Worm (Caenorhabditis elegans) whole organism, young adult: ENCODE results near the gene Y39B6A.30.
A peak's percentile ranks its signal among the peaks of the same experiment; 100 is the strongest.

Source experiments
- B0019.2 ChIP-seq: fragments of 200-800 bp; sonication (Bioruptor generic); conservative IDR thresholded peaks from 2 replicates; pipeline ENCODE4 v1.3.6; 2022; ENCODE audit warnings: missing genetic modification reagents, missing genetic modification characterization, missing compliant biosample characterization
- B0035.1 ChIP-seq: sonication (generic microtip); optimal IDR thresholded peaks from 2 replicates; lab custom pipeline; 2016; ENCODE audit warnings: missing genetic modification characterization, mild to moderate bottlenecking, missing compliant biosample characterization, missing genotype, missing genetic modification reagents
- B0261.1 ChIP-seq: sonication (generic microtip); optimal IDR thresholded peaks from 2 replicates; lab custom pipeline; 2016; ENCODE audit warnings: mild to moderate bottlenecking, missing genetic modification characterization, moderate library complexity, missing compliant biosample characterization
- B0336.3 ChIP-seq: fragments of 200-800 bp; sonication (Bioruptor generic); IDR thresholded peaks from 2 replicates; pipeline ENCODE4 v1.3.6; 2022; ENCODE audit warnings: missing genetic modification characterization, missing compliant biosample characterization
- D2030.7 ChIP-seq: fragments of 200-800 bp; sonication (Bioruptor generic); IDR thresholded peaks from 2 replicates; pipeline ENCODE4 v1.3.6; 2022; ENCODE audit warnings: missing genetic modification reagents, missing genetic modification characterization, missing compliant biosample characterization
- F23B12.7 ChIP-seq: sonication (generic microtip); optimal IDR thresholded peaks from 2 replicates; lab custom pipeline; 2017; ENCODE audit warnings: missing genetic modification characterization, mild to moderate bottlenecking, missing compliant biosample characterization, antibody characterized with exemption, moderate library complexity; ENCODE audit not compliant: insufficient read depth
- F37B4.10 ChIP-seq: fragments of 200-800 bp; sonication (Bioruptor generic); IDR thresholded peaks from 2 replicates; pipeline ENCODE4 v1.3.6; 2022; ENCODE audit warnings: missing genetic modification characterization, missing compliant biosample characterization
- Y67H2A.10 ChIP-seq: fragments of 200-800 bp; sonication (Bioruptor generic); conservative IDR thresholded peaks from 2 replicates; pipeline ENCODE4 v1.3.6; 2022; ENCODE audit warnings: missing genetic modification reagents, missing genetic modification characterization, missing compliant biosample characterization
- atf-7 ChIP-seq: sonication (generic microtip); optimal IDR thresholded peaks from 2 replicates; lab custom pipeline; 2017; ENCODE audit warnings: mild to moderate bottlenecking, missing genetic modification characterization, missing compliant biosample characterization
- cebp-1 ChIP-seq, 2 experiments: fragments of 200-800 bp in 1 of 2; sonication (Bioruptor generic) in 1 of 2; sonication (generic microtip) in 1 of 2; IDR thresholded peaks in 1 of 2; optimal IDR thresholded peaks in 1 of 2; 2 replicates each; pipeline versions ENCODE4 v1.3.6 to Lab custom; 2017 to 2022; ENCODE audit warnings: missing compliant biosample characterization in 2 of 2, missing genetic modification characterization in 2 of 2, mild to moderate bottlenecking in 1 of 2, missing genetic modification reagents in 1 of 2, moderate library complexity in 1 of 2
- cebp-2 ChIP-seq: fragments of 200-800 bp; sonication (Bioruptor generic); IDR thresholded peaks from 2 replicates; pipeline ENCODE4 v1.3.6; 2022; ENCODE audit warnings: missing genetic modification characterization, missing compliant biosample characterization
- ceh-27 ChIP-seq: fragments of 200-800 bp; sonication (Bioruptor generic); optimal IDR thresholded peaks from 2 replicates; lab custom pipeline; 2018; ENCODE audit warnings: mild to moderate bottlenecking, missing genetic modification characterization, moderate library complexity, missing compliant biosample characterization
- dpl-1 ChIP-seq: fragments of 150-350 bp; optimal IDR thresholded peaks from 2 replicates; lab custom pipeline; 2014; ENCODE audit warnings: missing biosample characterization, missing genetic modification reagents, missing genetic modification characterization
- egl-18 ChIP-seq: fragments of 200-800 bp; sonication (Bioruptor generic); IDR thresholded peaks from 2 replicates; pipeline ENCODE4 v1.3.6; 2022; ENCODE audit warnings: missing genetic modification reagents, missing genetic modification characterization, missing compliant biosample characterization
- egrh-3 ChIP-seq: fragments of 200-800 bp; sonication (Bioruptor generic); IDR thresholded peaks from 2 replicates; pipeline ENCODE4 v1.3.6; 2022; ENCODE audit warnings: missing genetic modification reagents, missing genetic modification characterization, missing compliant biosample characterization
- ets-4 ChIP-seq: fragments of 200-800 bp; sonication (Bioruptor generic); optimal IDR thresholded peaks from 2 replicates; lab custom pipeline; 2018; ENCODE audit warnings: mild to moderate bottlenecking, missing genetic modification characterization, missing compliant biosample characterization
- fkh-3 ChIP-seq: sonication (generic microtip); optimal IDR thresholded peaks from 2 replicates; lab custom pipeline; 2016; ENCODE audit warnings: mild to moderate bottlenecking, missing genetic modification characterization, missing compliant biosample characterization
- let-607 ChIP-seq, 2 experiments: fragments of 200-800 bp in 1 of 2; sonication (Bioruptor generic) in 1 of 2; sonication (generic microtip) in 1 of 2; optimal IDR thresholded peaks; 2 replicates each; lab custom pipeline; 2016 to 2018; ENCODE audit warnings: mild to moderate bottlenecking in 2 of 2, missing compliant biosample characterization in 2 of 2, missing genetic modification characterization in 2 of 2, moderate library complexity in 2 of 2, missing genotype in 1 of 2
- lin-40 ChIP-seq: sonication (generic microtip); optimal IDR thresholded peaks from 2 replicates; lab custom pipeline; 2016; ENCODE audit warnings: missing genetic modification characterization, mild to moderate bottlenecking, missing compliant biosample characterization, missing genotype, missing genetic modification reagents
- lin-54 ChIP-seq: fragments of 200-800 bp; sonication (Bioruptor generic); optimal IDR thresholded peaks from 2 replicates; lab custom pipeline; 2018; ENCODE audit warnings: mild to moderate bottlenecking, missing genetic modification characterization, missing compliant biosample characterization
- madf-10 ChIP-seq: sonication (generic microtip); optimal IDR thresholded peaks from 2 replicates; lab custom pipeline; 2016; ENCODE audit warnings: mild to moderate bottlenecking, missing genetic modification characterization, missing compliant biosample characterization
- mcd-1 ChIP-seq: fragments of 200-800 bp; sonication (Bioruptor generic); IDR thresholded peaks from 2 replicates; pipeline ENCODE4 v1.3.6; 2022; ENCODE audit warnings: missing genetic modification reagents, missing genetic modification characterization, missing compliant biosample characterization
- mel-28 ChIP-seq: sonication (generic microtip); optimal IDR thresholded peaks from 2 replicates; lab custom pipeline; 2016; ENCODE audit warnings: borderline replicate concordance, mild to moderate bottlenecking, missing genetic modification characterization, missing compliant biosample characterization
- mes-4 ChIP-seq: sonication (generic microtip); optimal IDR thresholded peaks from 2 replicates; lab custom pipeline; 2016; ENCODE audit warnings: missing genotype, missing genetic modification characterization, missing compliant biosample characterization
- nfya-1 ChIP-seq: sonication (generic microtip); optimal IDR thresholded peaks from 2 replicates; lab custom pipeline; 2017; ENCODE audit warnings: antibody characterized with exemption, missing compliant biosample characterization, missing genetic modification characterization, borderline replicate concordance; ENCODE audit not compliant: insufficient read depth
- nfyb-1 ChIP-seq: fragments of 200-800 bp; sonication (Bioruptor generic); IDR thresholded peaks from 2 replicates; pipeline ENCODE4 v1.3.6; 2022; ENCODE audit warnings: missing genetic modification reagents, missing genetic modification characterization, missing compliant biosample characterization
- nhr-120 ChIP-seq: fragments of 200-800 bp; sonication (Bioruptor generic); IDR thresholded peaks from 2 replicates; pipeline ENCODE4 v1.3.6; 2022; ENCODE audit warnings: missing genetic modification characterization, missing compliant biosample characterization
- nhr-27 ChIP-seq: fragments of 200-800 bp; sonication (Bioruptor generic); optimal IDR thresholded peaks from 2 replicates; lab custom pipeline; 2018; ENCODE audit warnings: mild to moderate bottlenecking, missing genetic modification characterization, moderate library complexity, missing compliant biosample characterization
- nhr-80 ChIP-seq: sonication (generic microtip); optimal IDR thresholded peaks from 2 replicates; lab custom pipeline; 2016; ENCODE audit warnings: missing genetic modification characterization, missing compliant biosample characterization
- rpc-1 ChIP-seq, 2 experiments: fragments of 150-350 bp in 1 of 2; sonication (generic microtip) in 1 of 2; optimal IDR thresholded peaks; 2 replicates each; lab custom pipeline; 2014 to 2018; ENCODE audit warnings: missing biosample characterization in 1 of 2, missing genetic modification characterization in 1 of 2, missing genetic modification reagents in 1 of 2, missing genotype in 1 of 2
- snpc-1.1 ChIP-seq: sonication (generic microtip); optimal IDR thresholded peaks from 2 replicates; lab custom pipeline; 2017; ENCODE audit warnings: missing genetic modification characterization, mild to moderate bottlenecking, missing compliant biosample characterization, antibody characterized with exemption, moderate library complexity, missing genotype, missing genetic modification reagents; ENCODE audit not compliant: insufficient read depth
- somi-1 ChIP-seq: fragments of 200-800 bp; sonication (Bioruptor generic); optimal IDR thresholded peaks from 2 replicates; lab custom pipeline; 2018; ENCODE audit warnings: mild to moderate bottlenecking, missing genetic modification characterization, missing compliant biosample characterization
- tbp1 ChIP-seq: fragments of 200-800 bp; sonication (Bioruptor generic); optimal IDR thresholded peaks from 2 replicates; lab custom pipeline; 2018; ENCODE audit warnings: mild to moderate bottlenecking, missing genetic modification characterization, missing compliant biosample characterization
- tlf-1 ChIP-seq: fragments of 200-800 bp; sonication (Bioruptor generic); optimal IDR thresholded peaks from 2 replicates; lab custom pipeline; 2018; ENCODE audit warnings: mild to moderate bottlenecking, missing genetic modification characterization, missing compliant biosample characterization
- unc-62 ChIP-seq: fragments of 150-350 bp; optimal IDR thresholded peaks from 2 replicates; lab custom pipeline; 2014; ENCODE audit warnings: missing biosample characterization, missing genetic modification reagents, missing genetic modification characterization
- ztf-18 ChIP-seq: sonication (generic microtip); optimal IDR thresholded peaks from 2 replicates; lab custom pipeline; 2016; ENCODE audit warnings: missing genotype, mild to moderate bottlenecking, missing genetic modification characterization, missing compliant biosample characterization
- ztf-22 ChIP-seq: fragments of 200-800 bp; sonication (Bioruptor generic); optimal IDR thresholded peaks from 2 replicates; lab custom pipeline; 2018; ENCODE audit warnings: mild to moderate bottlenecking, missing genetic modification characterization, moderate library complexity, missing compliant biosample characterization

Gene Y39B6A.30

ce11 chrV:19053281-19053680 lies 38.9 kb downstream of the Y39B6A.30 start (continued):
- peak in 1 of 2 experiments; percentile 50 for TF ChIP-seq let-607 (tag; optimal IDR thresholded peaks at IDR 0.05; lab: Kevin White, UChicago)
- TF ChIP-seq nhr-120 = no peak
- TF ChIP-seq cebp-1 (GFP tag; IDR thresholded peaks at IDR 0.05; lab: Robert Waterston, UW) = no peak
- TF ChIP-seq cebp-1 (tag; optimal IDR thresholded peaks at IDR 0.05; lab: Kevin White, UChicago) = peak; percentile 19
- no peak for TF ChIP-seq mel-28 (tag; lab: Kevin White, UChicago)
- TF ChIP-seq D2030.7 = no peak
- TF ChIP-seq B0336.3 = peak; percentile 40; the same call in 1 of the 2 replicates
- no peak for TF ChIP-seq madf-10 (tag; lab: Kevin White, UChicago)
- peak; percentile 74 for TF ChIP-seq nhr-80
- TF ChIP-seq nhr-27 = no peak
- no peak for TF ChIP-seq fkh-3 (tag; lab: Kevin White, UChicago)
- TF ChIP-seq tlf-1 (GFP tag; lab: Kevin White, UChicago) = peak; percentile 25
- TF ChIP-seq lin-54 = no peak
- TF ChIP-seq lin-40 (tag; lab: Kevin White, UChicago) = no peak
- peak; percentile 34 for TF ChIP-seq ztf-22 (GFP tag; lab: Kevin White, UChicago)

ce11 chrV:19057602-19058001 lies 43.2 kb downstream of the Y39B6A.30 start:
- TF ChIP-seq nfya-1 (tag; lab: Kevin White, UChicago) = no peak
- TF ChIP-seq egrh-3 (GFP tag; lab: Robert Waterston, UW) = no peak
- TF ChIP-seq B0019.2 (GFP tag; lab: Robert Waterston, UW) = no peak
- TF ChIP-seq atf-7 (tag; lab: Kevin White, UChicago) = no peak
- no peak for TF ChIP-seq snpc-1.1 (tag; lab: Kevin White, UChicago)
- TF ChIP-seq lin-40 (tag; lab: Kevin White, UChicago) = no peak
- no peak for TF ChIP-seq ets-4
- TF ChIP-seq egl-18 (GFP tag; lab: Robert Waterston, UW) = no peak
- TF ChIP-seq cebp-2 (GFP tag; lab: Robert Waterston, UW) = no peak
- TF ChIP-seq B0035.1 = no peak
- TF ChIP-seq Y67H2A.10 (GFP tag; lab: Robert Waterston, UW) = no peak
- no peak for TF ChIP-seq F23B12.7 (tag; lab: Kevin White, UChicago)
- no peak for TF ChIP-seq mes-4 (tag; lab: Kevin White, UChicago)
- TF ChIP-seq unc-62 (GFP tag; lab: Kevin White, UChicago) = no peak
- TF ChIP-seq mcd-1 (GFP tag; lab: Robert Waterston, UW) = no peak
- no peak for TF ChIP-seq somi-1 (GFP tag; lab: Kevin White, UChicago)
- TF ChIP-seq ztf-18 (tag; lab: Kevin White, UChicago) = no peak
- TF ChIP-seq ceh-27 (GFP tag; lab: Kevin White, UChicago) = no peak
- TF ChIP-seq, all 124 proteins: peak for 0

ce11 chrV:19058086-19058485 lies 43.7 kb downstream of the Y39B6A.30 start:
- TF ChIP-seq F37B4.10 (GFP tag; lab: Robert Waterston, UW) (no peak), rpc-1 (optimal IDR thresholded peaks at IDR 0.05; lab: Kevin White, UChicago) (peak; percentile 32), rpc-1 (tag; optimal IDR thresholded peaks at IDR 0.05; lab: Kevin White, UChicago) (peak; percentile 65), B0261.1 (peak; percentile 26), tbp1 (peak; percentile 68), ztf-18 (tag; lab: Kevin White, UChicago) (peak; percentile 1), dpl-1 (GFP tag; lab: Kevin White, UChicago) (no peak), nfyb-1 (no peak)
